Worm (Caenorhabditis elegans): ENCODE measurements around the gene fbxa-81.

fbxa-81 gene

DNA sequence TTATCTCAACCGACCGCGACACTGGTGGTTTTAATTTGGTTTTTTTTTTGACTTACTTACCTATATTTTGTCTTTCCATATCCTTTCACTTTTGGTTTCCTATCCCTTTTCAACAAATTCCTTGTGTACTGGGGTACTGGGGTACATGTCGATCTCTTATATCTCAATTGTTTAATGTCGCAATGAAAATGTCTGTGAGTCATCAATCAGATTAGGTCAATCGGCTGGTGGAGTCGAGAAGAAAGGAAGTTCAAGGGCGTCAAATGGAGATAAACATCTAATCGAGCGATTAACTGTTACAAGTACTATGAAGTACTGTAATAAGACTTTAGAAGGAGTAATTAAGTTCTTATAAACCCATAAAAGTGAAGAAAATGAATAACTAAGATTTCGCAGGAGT is 34.0 kb upstream of the fbxa-81 start:
- TF ChIP-seq elt-1 (tag; optimal IDR thresholded peaks at IDR 0.05; ENCODE audit: borderline replicate concordance, insufficient read depth) (peak; percentile 82), unc-62 (GFP tag; optimal IDR thresholded peaks at IDR 0.05) (peak; percentile 86), nhr-2 (tag; optimal IDR thresholded peaks at IDR 0.05) (peak; percentile 78), elt-3 (tag; optimal IDR thresholded peaks at IDR 0.05) (no peak), flh-1 (GFP tag; optimal IDR thresholded peaks at IDR 0.05) (no peak)

DNA sequence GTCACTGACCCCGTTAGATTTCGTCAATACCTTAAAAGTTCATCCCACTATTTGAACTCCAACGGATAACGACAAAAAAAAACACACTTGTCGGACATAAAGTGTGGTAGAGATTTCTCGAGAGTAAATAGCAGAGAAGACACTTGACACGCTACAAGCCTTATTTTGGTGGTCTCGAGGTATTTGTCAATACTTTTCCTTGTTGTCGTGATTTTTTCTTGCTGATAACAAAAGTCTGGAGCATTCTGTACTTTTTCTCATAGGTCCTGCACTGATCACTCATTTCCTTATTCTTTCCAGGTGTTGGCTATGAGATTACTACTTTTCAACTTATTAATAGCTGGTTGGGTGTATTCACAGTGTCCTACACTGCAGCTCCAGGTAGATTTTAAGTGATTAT is 30.5 kb upstream of the fbxa-81 start, which contains the start of gene lron-1:
Gene lron-1 (plus strand): TSS at position 301 of the 400 bp plus-strand sequence.
- TF ChIP-seq ceh-83 (GFP tag; optimal IDR thresholded peaks at IDR 0.05): no peak
- TF ChIP-seq nhr-2 (tag; optimal IDR thresholded peaks at IDR 0.05): no peak
- TF ChIP-seq cnd-1 (tag; optimal IDR thresholded peaks at IDR 0.05): no peak
- TF ChIP-seq M03D4.4 (tag; optimal IDR thresholded peaks at IDR 0.05): no peak
- no peak for TF ChIP-seq mls-2 (tag; optimal IDR thresholded peaks at IDR 0.05)
- TF ChIP-seq ztf-11 (tag; optimal IDR thresholded peaks at IDR 0.05): no peak
- no peak for TF ChIP-seq unc-39 (tag; optimal IDR thresholded peaks at IDR 0.05)
- no peak for TF ChIP-seq nhr-76 (tag; optimal IDR thresholded peaks at IDR 0.05)
- no peak for TF ChIP-seq unc-120 (tag; optimal IDR thresholded peaks at IDR 0.05; ENCODE audit: poor library complexity, severe bottlenecking)
- TF ChIP-seq bed-3 (GFP tag; optimal IDR thresholded peaks at IDR 0.05): no peak
- TF ChIP-seq ceh-43 (GFP tag; optimal IDR thresholded peaks at IDR 0.05): no peak
- TF ChIP-seq lin-32 (GFP tag; optimal IDR thresholded peaks at IDR 0.05): no peak
- TF ChIP-seq sem-2 (GFP tag; optimal IDR thresholded peaks at IDR 0.05): no peak
- no peak for TF ChIP-seq flh-1 (GFP tag; optimal IDR thresholded peaks at IDR 0.05)
- TF ChIP-seq blmp-1 (tag; optimal IDR thresholded peaks at IDR 0.05): no peak
- TF ChIP-seq ceh-39 (tag; optimal IDR thresholded peaks at IDR 0.05): no peak

DNA sequence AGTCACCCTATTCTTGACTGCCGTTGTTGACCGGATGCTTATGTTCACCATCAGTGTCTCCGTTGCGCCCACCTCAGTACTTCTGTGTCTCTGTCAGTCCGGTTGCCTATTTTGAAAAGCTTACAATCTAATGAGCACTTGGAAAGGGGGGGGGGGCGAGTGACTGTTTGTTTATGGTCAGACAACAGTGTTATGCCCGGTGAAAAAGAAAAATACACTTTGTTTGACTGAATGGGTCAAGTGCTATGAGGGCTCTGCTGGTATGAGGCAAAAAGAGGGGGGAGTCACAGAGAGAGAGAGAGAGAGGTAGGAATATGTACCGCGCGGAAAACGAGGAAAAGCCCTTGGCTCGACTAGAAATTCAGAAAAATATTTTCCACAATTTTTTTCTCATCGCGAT is 29.4 kb upstream of the fbxa-81 start:
- TF ChIP-seq elt-3 (tag; optimal IDR thresholded peaks at IDR 0.05): no peak
- TF ChIP-seq M03D4.4 (tag; optimal IDR thresholded peaks at IDR 0.05): no peak
- no peak for TF ChIP-seq unc-120 (tag; optimal IDR thresholded peaks at IDR 0.05; ENCODE audit: poor library complexity, severe bottlenecking)
- TF ChIP-seq ham-2 (GFP tag; optimal IDR thresholded peaks at IDR 0.05): no peak
- TF ChIP-seq lin-13 (tag; optimal IDR thresholded peaks at IDR 0.05): no peak
- TF ChIP-seq elt-1 (tag; optimal IDR thresholded peaks at IDR 0.05; ENCODE audit: borderline replicate concordance, insufficient read depth): no peak
- TF ChIP-seq mep-1 (tag; optimal IDR thresholded peaks at IDR 0.05): no peak
- no peak for TF ChIP-seq nhr-2 (tag; optimal IDR thresholded peaks at IDR 0.05)
- TF ChIP-seq lsy-2 (tag; optimal IDR thresholded peaks at IDR 0.05): no peak
- no peak for TF ChIP-seq tbx-8 (GFP tag; optimal IDR thresholded peaks at IDR 0.05)
- peak; percentile 13 for TF ChIP-seq nhr-237 (tag; optimal IDR thresholded peaks at IDR 0.05)
- no peak for TF ChIP-seq ceh-39 (tag; optimal IDR thresholded peaks at IDR 0.05)
- peak; percentile 13 for TF ChIP-seq cnd-1 (tag; optimal IDR thresholded peaks at IDR 0.05)
- TF ChIP-seq hlh-1 (tag; optimal IDR thresholded peaks at IDR 0.05): no peak
- no peak for TF ChIP-seq snpc-4 (tag; optimal IDR thresholded peaks at IDR 0.05)
- TF ChIP-seq zip-8 (tag; optimal IDR thresholded peaks at IDR 0.05): no peak
- no peak for TF ChIP-seq ces-1 (GFP tag; optimal IDR thresholded peaks at IDR 0.05)
- peak; percentile 56 for TF ChIP-seq sptf-1 (tag; optimal IDR thresholded peaks at IDR 0.05)
- TF ChIP-seq ztf-11 (tag; optimal IDR thresholded peaks at IDR 0.05): no peak

DNA sequence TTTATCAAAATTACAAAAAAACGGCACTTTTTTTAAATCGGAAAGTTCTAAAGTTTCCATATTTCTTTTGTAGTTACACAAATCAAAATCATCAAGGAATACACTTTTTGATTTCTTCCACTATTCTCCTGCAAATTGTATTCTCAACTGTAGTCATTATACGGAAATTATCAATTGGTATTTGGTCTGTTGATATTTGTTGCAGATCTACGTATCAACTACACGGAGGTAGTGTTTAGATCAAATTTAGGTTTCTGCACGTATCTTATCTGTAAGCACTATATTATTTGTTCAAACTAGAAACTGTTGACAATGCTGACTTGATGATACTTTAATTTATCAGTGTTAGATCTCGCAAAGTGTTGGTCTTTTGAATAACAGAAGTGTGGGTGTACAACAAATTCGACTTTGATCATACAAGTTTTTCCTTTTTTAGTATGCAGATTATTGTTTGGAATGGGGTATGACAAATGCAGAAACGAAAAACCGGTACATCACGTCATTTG is 26.4 kb upstream of the fbxa-81 start:
- TF ChIP-seq elt-1 (tag; optimal IDR thresholded peaks at IDR 0.05; ENCODE audit: borderline replicate concordance, insufficient read depth) (no peak), pha-4 (tag; optimal IDR thresholded peaks at IDR 0.05) (no peak), lin-32 (GFP tag; optimal IDR thresholded peaks at IDR 0.05) (no peak), tbx-8 (GFP tag; optimal IDR thresholded peaks at IDR 0.05) (no peak), lsy-2 (tag; optimal IDR thresholded peaks at IDR 0.05) (no peak), drap-1 (GFP tag; optimal IDR thresholded peaks at IDR 0.05) (no peak), bed-3 (GFP tag; optimal IDR thresholded peaks at IDR 0.05) (no peak), mls-2 (tag; optimal IDR thresholded peaks at IDR 0.05) (no peak), mab-5 (tag; optimal IDR thresholded peaks at IDR 0.05) (no peak), ceh-39 (tag; optimal IDR thresholded peaks at IDR 0.05) (no peak), ces-1 (GFP tag; optimal IDR thresholded peaks at IDR 0.05) (no peak), flh-1 (GFP tag; optimal IDR thresholded peaks at IDR 0.05) (no peak), blmp-1 (tag; optimal IDR thresholded peaks at IDR 0.05) (no peak), unc-120 (tag; optimal IDR thresholded peaks at IDR 0.05; ENCODE audit: poor library complexity, severe bottlenecking) (no peak), snpc-4 (tag; optimal IDR thresholded peaks at IDR 0.05) (no peak), sptf-1 (tag; optimal IDR thresholded peaks at IDR 0.05) (no peak), nhr-2 (tag; optimal IDR thresholded peaks at IDR 0.05) (no peak)
